Fruit fly (Drosophila melanogaster) whole organism, prepupa: ENCODE data around the gene alpha-Est6.

Experiments used
- CG10631 ChIP-seq: fragments of 200-800 bp; sonication (Bioruptor generic); optimal IDR thresholded peaks from 2 replicates; lab custom pipeline; 2016; ENCODE audit warnings: missing biosample characterization, missing genetic modification characterization
- CG11294 ChIP-seq: fragments of 200-800 bp; sonication (Bioruptor generic); IDR thresholded peaks from 2 replicates; pipeline ENCODE4 v1.3.6; 2022; ENCODE audit warnings: missing biosample characterization, missing genetic modification characterization
- CG11762 ChIP-seq: fragments of 200-800 bp; sonication (Bioruptor generic); optimal IDR thresholded peaks from 3 replicates; lab custom pipeline; 2016; ENCODE audit warnings: missing biosample characterization, missing genetic modification characterization; ENCODE audit not compliant: insufficient read depth
- CG1621 ChIP-seq: fragments of 200-800 bp; sonication (Bioruptor generic); optimal IDR thresholded peaks from 3 replicates; lab custom pipeline; 2018; ENCODE audit warnings: missing biosample characterization, mild to moderate bottlenecking, missing genetic modification characterization
- CG3032 ChIP-seq: fragments of 200-800 bp; optimal IDR thresholded peaks from 2 replicates; lab custom pipeline; 2019; ENCODE audit warnings: missing biosample characterization, mild to moderate bottlenecking, missing genetic modification characterization, moderate library complexity
- CG31627 ChIP-seq: fragments of 200-800 bp; sonication (Bioruptor generic); optimal IDR thresholded peaks from 3 replicates; lab custom pipeline; 2016; ENCODE audit warnings: missing biosample characterization, missing genetic modification characterization
- CG32006 ChIP-seq: fragments of 200-800 bp; sonication (Bioruptor generic); optimal IDR thresholded peaks from 3 replicates; lab custom pipeline; 2017; ENCODE audit warnings: missing biosample characterization, mild to moderate bottlenecking, missing genetic modification characterization
- CG34406 ChIP-seq: fragments of 200-800 bp; sonication (Bioruptor generic); optimal IDR thresholded peaks from 3 replicates; lab custom pipeline; 2016; ENCODE audit warnings: missing biosample characterization, missing genetic modification characterization
- CG6163 ChIP-seq: fragments of 200-800 bp; sonication (Bioruptor generic); IDR thresholded peaks from 3 replicates; pipeline ENCODE4 v1.3.6; 2022; ENCODE audit warnings: missing biosample characterization, missing genetic modification characterization
- CG6792 ChIP-seq: fragments of 200-800 bp; sonication (Bioruptor generic); optimal IDR thresholded peaks from 3 replicates; lab custom pipeline; 2016; ENCODE audit warnings: missing biosample characterization, missing genetic modification characterization
- CG6808 ChIP-seq: fragments of 200-800 bp; sonication (Bioruptor generic); optimal IDR thresholded peaks from 3 replicates; lab custom pipeline; 2017; ENCODE audit warnings: missing biosample characterization, missing genetic modification characterization, mild to moderate bottlenecking, moderate library complexity, missing genetic modification reagents
- CG7368 ChIP-seq: fragments of 200-800 bp; sonication (Bioruptor generic); optimal IDR thresholded peaks from 3 replicates; lab custom pipeline; 2016; ENCODE audit warnings: missing biosample characterization, missing genetic modification characterization
- CG8119 ChIP-seq: fragments of 200-800 bp; sonication (Bioruptor generic); IDR thresholded peaks from 3 replicates; pipeline ENCODE4 v1.3.6; 2022; ENCODE audit warnings: missing biosample characterization, missing genetic modification characterization
- CG8319 ChIP-seq: fragments of 200-800 bp; sonication (Bioruptor generic); optimal IDR thresholded peaks from 3 replicates; lab custom pipeline; 2016; ENCODE audit warnings: missing biosample characterization, missing genetic modification characterization
- CG9139 ChIP-seq: fragments of 200-800 bp; sonication (Bioruptor generic); optimal IDR thresholded peaks from 3 replicates; lab custom pipeline; 2017; ENCODE audit warnings: missing biosample characterization, mild to moderate bottlenecking, missing genetic modification characterization
- Eip75B ChIP-seq: fragments of 200-800 bp; sonication (Bioruptor generic); optimal IDR thresholded peaks from 3 replicates; lab custom pipeline; 2016; ENCODE audit warnings: missing biosample characterization, missing genetic modification characterization
- Eip78C ChIP-seq: fragments of 200-800 bp; sonication (Bioruptor generic); peaks from one replicate; lab custom pipeline; 2016; ENCODE audit warnings: missing biosample characterization, missing genetic modification characterization
- Hr38 ChIP-seq: sonication (Bioruptor generic); optimal IDR thresholded peaks from 2 replicates; lab custom pipeline; 2016; ENCODE audit warnings: missing biosample characterization, missing genetic modification characterization
- Hr39 ChIP-seq: fragments of 200-800 bp; sonication (Bioruptor generic); optimal IDR thresholded peaks from 2 replicates; lab custom pipeline; 2016; ENCODE audit warnings: missing biosample characterization, missing genetic modification characterization
- Hr4 ChIP-seq: fragments of 200-800 bp; sonication (Bioruptor generic); optimal IDR thresholded peaks from 3 replicates; lab custom pipeline; 2016; ENCODE audit warnings: missing biosample characterization, missing genetic modification characterization
- OdsH ChIP-seq: fragments of 200-800 bp; sonication (Bioruptor generic); optimal IDR thresholded peaks from 3 replicates; lab custom pipeline; 2016; ENCODE audit warnings: missing biosample characterization, missing genetic modification characterization
- Smox ChIP-seq: fragments of 200-800 bp; sonication (Bioruptor generic); optimal IDR thresholded peaks from 3 replicates; lab custom pipeline; 2016; ENCODE audit warnings: missing biosample characterization, missing genetic modification characterization
- Sox15 ChIP-seq: fragments of 200-800 bp; sonication (Bioruptor generic); optimal IDR thresholded peaks from 3 replicates; lab custom pipeline; 2016; ENCODE audit warnings: missing biosample characterization, missing genetic modification characterization
- acj6 ChIP-seq: fragments of 200-800 bp; sonication (Bioruptor generic); optimal IDR thresholded peaks from 3 replicates; lab custom pipeline; 2016; ENCODE audit warnings: missing biosample characterization, missing genetic modification characterization
- cyc ChIP-seq: fragments of 200-800 bp; sonication (Bioruptor generic); optimal IDR thresholded peaks from 3 replicates; lab custom pipeline; 2016; ENCODE audit warnings: missing biosample characterization, missing genetic modification characterization
- dac ChIP-seq: fragments of 200-800 bp; sonication (Bioruptor generic); optimal IDR thresholded peaks from 2 replicates; lab custom pipeline; 2017; ENCODE audit warnings: missing biosample characterization, mild to moderate bottlenecking, missing genetic modification characterization
- fkh ChIP-seq: fragments of 200-800 bp; sonication (Bioruptor generic); optimal IDR thresholded peaks from 3 replicates; lab custom pipeline; 2017; ENCODE audit warnings: missing biosample characterization, mild to moderate bottlenecking, missing genetic modification characterization, moderate library complexity
- lz ChIP-seq: fragments of 200-800 bp; sonication (Bioruptor generic); optimal IDR thresholded peaks from 3 replicates; lab custom pipeline; 2016; ENCODE audit warnings: missing biosample characterization, missing genetic modification characterization
- net ChIP-seq: fragments of 200-800 bp; sonication (Bioruptor generic); optimal IDR thresholded peaks from 3 replicates; lab custom pipeline; 2016; ENCODE audit warnings: missing biosample characterization, missing genetic modification characterization
- salr ChIP-seq, 2 experiments: fragments of 200-800 bp; sonication (Bioruptor generic); optimal IDR thresholded peaks; 3 replicates each; lab custom pipeline; 2016 to 2018; ENCODE audit warnings: missing biosample characterization in 2 of 2, missing genetic modification characterization in 2 of 2, mild to moderate bottlenecking in 1 of 2
- spab ChIP-seq: fragments of 200-800 bp; sonication (Bioruptor generic); optimal IDR thresholded peaks from 2 replicates; lab custom pipeline; 2017; ENCODE audit warnings: missing biosample characterization, mild to moderate bottlenecking, missing genetic modification characterization, missing genetic modification reagents
- ss ChIP-seq, 2 experiments: fragments of 200-800 bp; sonication (Bioruptor generic); optimal IDR thresholded peaks; 2 replicates in 1 of 2; 3 replicates in 1 of 2; lab custom pipeline; 2017 to 2018; ENCODE audit warnings: mild to moderate bottlenecking in 2 of 2, missing biosample characterization in 2 of 2, missing genetic modification characterization in 2 of 2, moderate library complexity in 1 of 2
- svp ChIP-seq: fragments of 200-800 bp; sonication (Bioruptor generic); peaks from one replicate; lab custom pipeline; 2016; ENCODE audit warnings: missing biosample characterization, missing genetic modification characterization
- topi ChIP-seq: fragments of 200-800 bp; sonication (Bioruptor generic); optimal IDR thresholded peaks from 3 replicates; lab custom pipeline; 2016; ENCODE audit warnings: missing biosample characterization, missing genetic modification characterization
- vri ChIP-seq: fragments of 200-800 bp; sonication (Bioruptor generic); optimal IDR thresholded peaks from 3 replicates; lab custom pipeline; 2016; ENCODE audit warnings: missing biosample characterization, mild to moderate bottlenecking, missing genetic modification characterization

Gene alpha-Est6

dm6 chr3R:7515599-7516069 is 12.9 kb downstream of the alpha-Est6 start, which contains the start of gene alpha-Est8:
Gene alpha-Est8 (minus strand): TSS chr3R:7515670.
- TF ChIP-seq CG11294: no peak
- TF ChIP-seq CG6792 (GFP tag; lab: Kevin White, UChicago): no peak
- no peak for TF ChIP-seq salr (GFP tag; optimal IDR thresholded peaks at IDR 0.05; lab: Kevin White, UChicago)
- TF ChIP-seq Eip75B (GFP tag; lab: Kevin White, UChicago): no peak
- TF ChIP-seq CG11762 (GFP tag; lab: Kevin White, UChicago): no peak
- peak; percentile 31 for TF ChIP-seq fkh
- TF ChIP-seq CG1621 (tag; lab: Kevin White, UChicago): no peak
- TF ChIP-seq CG32006 (GFP tag; lab: Kevin White, UChicago): no peak
- no peak for TF ChIP-seq ss (GFP tag; optimal IDR thresholded peaks at IDR 0.05; lab: Kevin White, UChicago)
- TF ChIP-seq svp (GFP tag; lab: Kevin White, UChicago): peak; percentile 76
- TF ChIP-seq spab: no peak
- no peak for TF ChIP-seq CG9139 (GFP tag; lab: Kevin White, UChicago)
- no peak for TF ChIP-seq CG7368 (GFP tag; lab: Kevin White, UChicago)
- TF ChIP-seq net (GFP tag; lab: Kevin White, UChicago): no peak
- no peak for TF ChIP-seq CG8319 (GFP tag; lab: Kevin White, UChicago)
- no peak for TF ChIP-seq cyc (GFP tag; lab: Kevin White, UChicago)
- no peak for TF ChIP-seq CG10631 (GFP tag; lab: Kevin White, UChicago)
- TF ChIP-seq dac: no peak
- no peak for TF ChIP-seq CG6808 (GFP tag; lab: Kevin White, UChicago)
- peak; percentile 11 for TF ChIP-seq vri
- TF ChIP-seq Hr38 (GFP tag; lab: Kevin White, UChicago): no peak

DNA sequence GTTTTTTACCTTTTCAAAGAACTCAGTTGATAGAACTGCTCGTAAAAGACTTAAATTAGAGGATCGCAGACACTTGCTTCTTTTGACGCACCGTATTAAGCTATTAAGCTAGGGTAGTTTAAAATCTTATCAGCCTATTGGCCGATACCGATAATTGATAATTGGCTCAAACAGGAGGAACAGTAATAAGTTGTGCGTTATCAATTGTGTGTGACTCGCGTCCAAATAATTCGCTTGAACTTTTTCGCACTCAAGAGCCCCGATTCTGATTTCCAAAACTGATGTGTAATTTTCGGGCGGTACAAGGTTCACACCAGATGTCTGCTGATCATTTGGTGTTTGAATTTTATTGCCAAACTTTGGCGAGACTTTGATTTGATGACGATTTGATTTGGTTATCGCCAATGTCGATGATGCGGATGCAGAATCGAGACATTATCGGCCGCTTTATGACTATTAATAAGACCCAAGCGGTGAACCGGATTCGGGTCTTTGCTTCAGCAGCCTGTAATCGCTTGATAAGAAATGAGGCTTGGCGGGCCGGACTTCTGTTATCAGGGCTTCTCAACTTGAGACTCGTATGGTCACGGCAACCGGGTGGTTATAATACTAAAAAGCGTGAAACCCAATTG is 14.2 kb downstream of the alpha-Est6 start:
- TF ChIP-seq svp (GFP tag; lab: Kevin White, UChicago): peak; percentile 99
- no peak for TF ChIP-seq CG6808 (GFP tag; lab: Kevin White, UChicago)
- TF ChIP-seq, all 60 proteins: peak for 1

DNA sequence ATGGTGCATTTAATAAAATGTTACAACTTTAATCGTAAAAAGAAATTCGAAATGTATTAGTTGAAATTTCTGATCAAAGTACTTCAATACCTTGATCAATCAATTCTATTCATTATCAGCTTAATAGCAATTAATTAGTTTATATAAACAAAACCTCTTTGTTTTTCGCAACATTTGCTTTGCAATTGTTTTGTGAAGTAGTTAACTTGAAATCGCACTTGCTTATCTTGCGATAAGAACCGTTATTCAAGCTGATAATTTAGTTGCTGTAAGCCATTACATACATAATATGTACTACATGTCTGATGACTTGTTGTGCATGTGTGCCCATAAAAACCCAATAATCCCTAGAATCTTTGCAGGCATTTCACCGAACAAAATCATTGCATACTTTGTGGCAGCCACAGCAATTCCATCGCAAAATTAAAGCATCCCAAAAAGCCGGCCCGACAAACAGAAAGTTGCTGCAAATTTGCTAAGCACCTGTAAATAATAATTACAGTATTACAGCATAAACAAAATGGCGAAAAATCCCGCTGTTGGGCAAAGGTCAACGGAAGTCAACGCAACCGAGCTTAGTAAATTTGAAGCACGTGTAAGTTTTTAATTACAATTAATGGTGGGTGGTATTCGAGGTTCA is 20.3 kb downstream of the alpha-Est6 start:
- no peak for TF ChIP-seq CG10631 (GFP tag; lab: Kevin White, UChicago)
- TF ChIP-seq vri: peak; percentile 69
- no peak for TF ChIP-seq Sox15
- TF ChIP-seq topi (GFP tag; lab: Kevin White, UChicago): no peak
- no peak for TF ChIP-seq CG8119 (GFP tag; lab: Robert Waterston, UW)
- TF ChIP-seq fkh: peak; percentile 5
- no peak for TF ChIP-seq CG6163 (GFP tag; lab: Robert Waterston, UW)
- no peak for TF ChIP-seq Hr39 (GFP tag; lab: Kevin White, UChicago)
- no peak for TF ChIP-seq Smox (GFP tag; lab: Kevin White, UChicago)
- no peak for TF ChIP-seq CG8319 (GFP tag; lab: Kevin White, UChicago)
- TF ChIP-seq CG11294: no peak
- TF ChIP-seq CG34406 (GFP tag; lab: Kevin White, UChicago): no peak
- no peak for TF ChIP-seq CG32006 (GFP tag; lab: Kevin White, UChicago)
- TF ChIP-seq svp (GFP tag; lab: Kevin White, UChicago): peak; percentile 83
- TF ChIP-seq Eip78C (GFP tag; lab: Kevin White, UChicago): peak; percentile 67
- no peak for TF ChIP-seq acj6 (GFP tag; lab: Kevin White, UChicago)
- no peak for TF ChIP-seq OdsH (GFP tag; lab: Kevin White, UChicago)
- TF ChIP-seq CG6808 (GFP tag; lab: Kevin White, UChicago): no peak
- no peak for TF ChIP-seq CG6792 (GFP tag; lab: Kevin White, UChicago)
- TF ChIP-seq Hr4: no peak
- TF ChIP-seq CG3032: no peak
- TF ChIP-seq CG31627: no peak
- no peak for TF ChIP-seq spab
- no peak for TF ChIP-seq lz (GFP tag; lab: Kevin White, UChicago)
